Worm (Caenorhabditis elegans): ENCODE results near the gene sre-12.

DNA sequence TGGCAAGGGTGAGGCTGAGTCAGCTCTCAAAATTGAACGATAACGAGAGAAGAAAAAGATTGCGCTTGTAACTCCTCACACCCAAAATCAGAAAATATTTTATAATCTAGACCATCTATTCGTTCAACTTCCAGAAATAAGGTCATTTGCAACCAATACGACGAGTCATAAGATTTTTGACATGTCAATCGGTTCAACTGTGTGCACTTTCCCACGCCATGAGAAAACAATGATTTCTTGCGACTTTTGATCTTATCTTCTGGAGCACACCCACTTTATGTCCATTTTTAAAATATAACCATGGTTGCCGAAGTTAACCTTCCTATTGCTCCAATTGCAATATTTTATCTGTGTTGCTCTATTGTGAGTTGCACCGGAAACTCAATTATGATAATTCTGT lies 38.1 kb upstream of the sre-12 start, which contains the start of gene srsx-32:
- TF ChIP-seq jun-1 (tag; optimal IDR thresholded peaks at IDR 0.05) (no peak), nhr-28 (tag; optimal IDR thresholded peaks at IDR 0.05) (no peak), unc-62 (GFP tag; optimal IDR thresholded peaks at IDR 0.05) (no peak), nhr-237 (tag; optimal IDR thresholded peaks at IDR 0.05) (no peak), skn-1 (tag; optimal IDR thresholded peaks at IDR 0.05) (no peak), aly-2 (tag; optimal IDR thresholded peaks at IDR 0.05) (no peak), ceh-16 (tag; optimal IDR thresholded peaks at IDR 0.05) (no peak), nhr-25 (tag; optimal IDR thresholded peaks at IDR 0.05) (no peak), nhr-76 (tag; optimal IDR thresholded peaks at IDR 0.05) (no peak), pqm-1 (tag; optimal IDR thresholded peaks at IDR 0.05) (no peak), nfya-1 (tag; optimal IDR thresholded peaks at IDR 0.05; ENCODE audit: insufficient read depth) (no peak), pha-4 (tag; optimal IDR thresholded peaks at IDR 0.05) (no peak), nhr-12 (tag; optimal IDR thresholded peaks at IDR 0.05) (no peak), elt-2 (tag; optimal IDR thresholded peaks at IDR 0.05) (no peak)
